Worm (Caenorhabditis elegans): ENCODE results near the gene bgal-2.

Gene bgal-2

ce11 chrX:6736358-6736991 is 47.7 kb upstream of the bgal-2 start (continued):
- TF ChIP-seq nhr-42 (GFP tag; IDR thresholded peaks at IDR 0.05) = no peak
- TF ChIP-seq hif-1 (tag; optimal IDR thresholded peaks at IDR 0.05) = peak in 1 of 2 experiments; percentile 24
- TF ChIP-seq egl-27 (tag; optimal IDR thresholded peaks at IDR 0.05) = no peak
- no peak for TF ChIP-seq R02D3.7 (tag; optimal IDR thresholded peaks at IDR 0.05)
- TF ChIP-seq jun-1 (tag; optimal IDR thresholded peaks at IDR 0.05) = no peak
- no peak for TF ChIP-seq zip-11 (GFP tag; IDR thresholded peaks at IDR 0.05)
- TF ChIP-seq Y5F2A.4 (GFP tag; optimal IDR thresholded peaks at IDR 0.05) = no peak
- TF ChIP-seq gei-8 (GFP tag; optimal IDR thresholded peaks at IDR 0.05) = peak; percentile 27
- TF ChIP-seq lim-7 (GFP tag; IDR thresholded peaks at IDR 0.05) = no peak
- no peak for TF ChIP-seq daf-8 (GFP tag; IDR thresholded peaks at IDR 0.05)
- TF ChIP-seq nhr-76 (tag; optimal IDR thresholded peaks at IDR 0.05) = no peak
- peak; percentile 77 for TF ChIP-seq nhr-28 (tag; optimal IDR thresholded peaks at IDR 0.05)

ce11 chrX:6737329-6738008 is 46.7 kb upstream of the bgal-2 start:
- no peak for TF ChIP-seq zag-1 (tag; optimal IDR thresholded peaks at IDR 0.05)
- no peak for TF ChIP-seq ceh-28 (tag; optimal IDR thresholded peaks at IDR 0.05)
- TF ChIP-seq zip-2 (tag; optimal IDR thresholded peaks at IDR 0.05) = peak; percentile 50
- TF ChIP-seq unc-62 (GFP tag; optimal IDR thresholded peaks at IDR 0.05 in 1 of 2) = peak in 1 of 2 experiments; percentile 86
- no peak for TF ChIP-seq unc-62 (tag; optimal IDR thresholded peaks at IDR 0.05)
- no peak for TF ChIP-seq sdz-12 (GFP tag; optimal IDR thresholded peaks at IDR 0.05)
- peak; percentile 1 for TF ChIP-seq fkh-10 (GFP tag; optimal IDR thresholded peaks at IDR 0.05)
- TF ChIP-seq unc-39 (tag; optimal IDR thresholded peaks at IDR 0.05) = no peak
- TF ChIP-seq F44E2.7 (GFP tag; IDR thresholded peaks at IDR 0.05) = no peak
- TF ChIP-seq ama-1 (optimal IDR thresholded peaks at IDR 0.05) = no peak
- TF ChIP-seq lin-13 (GFP tag; optimal IDR thresholded peaks at IDR 0.05) = peak; percentile 62
- TF ChIP-seq Y105C5A.15 (GFP tag; IDR thresholded peaks at IDR 0.05) = no peak
- no peak for TF ChIP-seq daf-12 (tag; optimal IDR thresholded peaks at IDR 0.05)
- no peak for TF ChIP-seq duxl-1 (tag; optimal IDR thresholded peaks at IDR 0.05; ENCODE audit: poor library complexity)
- TF ChIP-seq hlh-11 (tag; optimal IDR thresholded peaks at IDR 0.05) = peak; percentile 99
- TF ChIP-seq nhr-6 (tag; optimal IDR thresholded peaks at IDR 0.05) = peak; percentile 90
- peak; percentile 36 for TF ChIP-seq dpl-1 (GFP tag; optimal IDR thresholded peaks at IDR 0.05)
- TF ChIP-seq lir-3 (tag; optimal IDR thresholded peaks at IDR 0.05) = peak; percentile 27
- peak; percentile 73 to 86 for TF ChIP-seq lsy-2 (tag; optimal IDR thresholded peaks at IDR 0.05)
- TF ChIP-seq zfp-3 (GFP tag; conservative IDR thresholded peaks at IDR 0.05) = peak; percentile 38; the same call in 1 of the 2 replicates
- peak; percentile 77 to 97 for TF ChIP-seq hif-1 (tag; optimal IDR thresholded peaks at IDR 0.05)
- TF ChIP-seq ceh-20 (GFP tag; IDR thresholded peaks at IDR 0.05) = peak; percentile 89
- TF ChIP-seq ztf-11 (tag; optimal IDR thresholded peaks at IDR 0.05) = no peak
- peak; percentile 45 for TF ChIP-seq zfp-2 (tag; optimal IDR thresholded peaks at IDR 0.05)
- TF ChIP-seq tra-1 (GFP tag; IDR thresholded peaks at IDR 0.05) = peak; percentile 93
- peak; percentile 97 for TF ChIP-seq mxl-3 (GFP tag; optimal IDR thresholded peaks at IDR 0.05)
- peak; percentile 88 for TF ChIP-seq nhr-25 (tag; optimal IDR thresholded peaks at IDR 0.05; ENCODE audit: borderline replicate concordance, insufficient read depth)
- peak; percentile 79 for TF ChIP-seq mdt-29 (GFP tag; IDR thresholded peaks at IDR 0.05)
- peak; percentile 66 for TF ChIP-seq arid-1 (GFP tag; conservative IDR thresholded peaks at IDR 0.05)
- TF ChIP-seq lim-7 (GFP tag; IDR thresholded peaks at IDR 0.05) = no peak; the same call in 1 of the 2 replicates
- no peak for TF ChIP-seq Y75B8A.6 (GFP tag; IDR thresholded peaks at IDR 0.05)
- TF ChIP-seq nhr-41 (GFP tag; IDR thresholded peaks at IDR 0.05) = no peak
- no peak for TF ChIP-seq F49E8.2 (tag; optimal IDR thresholded peaks at IDR 0.05; ENCODE audit: borderline replicate concordance)
- TF ChIP-seq Y5F2A.4 (GFP tag; optimal IDR thresholded peaks at IDR 0.05) = no peak
- TF ChIP-seq madf-9 (GFP tag; conservative IDR thresholded peaks at IDR 0.05) = 0 out of 2 replicates have a peak, but pooled peaks have one; percentile 37
- TF ChIP-seq lin-1 (GFP tag; IDR thresholded peaks at IDR 0.05) = peak; percentile 91
- TF ChIP-seq lin-29 (GFP tag; IDR thresholded peaks at IDR 0.05) = no peak
- TF ChIP-seq set-16 (GFP tag; IDR thresholded peaks at IDR 0.05) = peak; percentile 65
- no peak for TF ChIP-seq snpc-4 (tag; optimal IDR thresholded peaks at IDR 0.05)

Measured in whole organism, L4 larva.